Worm (Caenorhabditis elegans): ENCODE data around the gene R04B3.1.

Gene R04B3.1

ce11 chrX:2459793-2460192 is 11.4 kb downstream of the R04B3.1 start, which contains the start of gene fox-1:
fox-1 (minus strand) TSS chrX:2459893.
- TF ChIP-seq lin-13 (GFP tag; optimal IDR thresholded peaks at IDR 0.05) (no peak), Y105C5A.15 (GFP tag; IDR thresholded peaks at IDR 0.05) (no peak), aly-2 (tag; optimal IDR thresholded peaks at IDR 0.05) (no peak), ceh-28 (tag; optimal IDR thresholded peaks at IDR 0.05) (no peak), unc-130 (GFP tag; optimal IDR thresholded peaks at IDR 0.05) (no peak), ZK337.2 (GFP tag; IDR thresholded peaks at IDR 0.05) (no peak), php-3 (GFP tag; IDR thresholded peaks at IDR 0.05) (no peak), snpc-1.2 (GFP tag; IDR thresholded peaks at IDR 0.05) (no peak), mxl-2 (GFP tag; conservative IDR thresholded peaks at IDR 0.05) (no peak), Y75B8A.6 (GFP tag; IDR thresholded peaks at IDR 0.05) (no peak), mes-2 (tag; optimal IDR thresholded peaks at IDR 0.05; ENCODE audit: poor library complexity, severe bottlenecking) (no peak)

DNA sequence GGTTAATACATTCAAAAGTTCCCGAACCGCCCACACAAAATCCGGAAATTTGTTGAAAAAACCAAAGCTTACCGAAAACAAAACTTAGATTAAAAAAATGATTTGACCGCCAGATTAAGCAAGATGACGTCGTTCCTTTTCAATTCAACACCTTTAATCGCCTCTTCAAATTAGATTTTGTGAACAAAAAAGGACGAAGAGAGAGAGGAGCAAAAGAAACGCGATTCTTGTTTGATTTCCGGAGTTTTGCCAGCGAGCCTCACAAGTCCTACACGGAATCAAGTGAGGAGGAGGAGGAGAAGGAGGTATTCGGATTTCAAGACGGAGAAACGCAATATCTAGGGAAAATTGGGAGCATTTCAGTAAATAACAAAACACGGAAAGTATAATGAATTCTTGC is 13.7 kb downstream of the R04B3.1 start:
- TF ChIP-seq fkh-10 (GFP tag; optimal IDR thresholded peaks at IDR 0.05) (peak; percentile 83), aha-1 (tag) (peak; percentile 14), dpl-1 (GFP tag; optimal IDR thresholded peaks at IDR 0.05) (no peak)

DNA sequence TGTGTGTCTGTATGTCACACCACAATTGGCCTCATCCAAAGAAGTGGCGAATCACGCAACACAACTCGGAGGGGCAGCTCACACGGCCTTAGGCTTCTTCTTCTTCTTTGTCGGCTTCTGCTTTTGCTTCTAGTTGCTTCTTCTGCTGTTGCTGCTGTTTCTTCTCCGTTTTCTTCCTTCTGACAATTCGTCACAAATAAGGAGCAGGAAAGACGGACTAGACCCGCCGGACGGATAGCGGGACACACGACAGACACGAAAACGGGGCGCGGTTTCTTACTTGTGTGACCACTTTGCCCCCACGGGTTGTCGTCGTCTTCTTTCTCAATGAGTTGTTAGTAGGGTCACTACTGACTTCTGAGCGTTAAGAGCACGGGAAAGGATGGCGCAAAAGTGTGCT is 15.1 kb downstream of the R04B3.1 start:
- TF ChIP-seq aha-1 (tag) (peak; percentile 77), cey-2 (tag; optimal IDR thresholded peaks at IDR 0.05; ENCODE audit: borderline replicate concordance, insufficient read depth) (no peak), hlh-30 (tag; optimal IDR thresholded peaks at IDR 0.05; ENCODE audit: insufficient read depth) (peak; percentile 11)

DNA sequence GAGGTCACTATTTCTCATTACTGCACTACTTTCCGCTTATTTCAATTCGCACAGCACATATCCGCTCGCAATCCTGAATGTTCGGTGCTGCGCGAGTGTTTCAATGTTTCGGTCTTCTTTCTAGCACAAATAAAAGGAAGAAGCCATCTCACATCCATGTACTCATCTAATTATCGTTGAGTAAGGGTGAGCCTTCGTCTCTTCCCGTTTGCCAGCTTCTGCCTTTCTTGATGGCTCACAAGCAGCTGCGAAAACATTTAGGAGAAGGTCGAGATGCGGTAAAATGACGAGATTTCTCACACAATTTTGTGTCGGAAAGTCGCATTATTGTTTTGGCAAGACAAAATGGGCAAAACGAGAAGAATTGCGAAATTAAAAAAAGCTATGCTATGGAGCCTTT is 16.3 kb downstream of the R04B3.1 start:
- TF ChIP-seq dmd-8 (GFP tag; IDR thresholded peaks at IDR 0.05) = no peak
- TF ChIP-seq fkh-10 (GFP tag; optimal IDR thresholded peaks at IDR 0.05) = peak; percentile 69
- no peak for TF ChIP-seq daf-16 (GFP tag; optimal IDR thresholded peaks at IDR 0.05)
- TF ChIP-seq daf-16 (tag; optimal IDR thresholded peaks at IDR 0.05) = no peak

ce11 chrX:2452716-2453115 is 18.5 kb downstream of the R04B3.1 start:
- TF ChIP-seq tra-1 (GFP tag; IDR thresholded peaks at IDR 0.05) (no peak), egl-43 (GFP tag; IDR thresholded peaks at IDR 0.05) (no peak), spr-3 (GFP tag; optimal IDR thresholded peaks at IDR 0.05) (no peak), nhr-11 (tag; optimal IDR thresholded peaks at IDR 0.05) (no peak), nhr-77 (tag; optimal IDR thresholded peaks at IDR 0.05) (no peak), Y75B8A.6 (GFP tag; IDR thresholded peaks at IDR 0.05) (no peak), unc-130 (GFP tag; optimal IDR thresholded peaks at IDR 0.05) (no peak), ceh-82 (tag; optimal IDR thresholded peaks at IDR 0.05) (no peak), attf-4 (tag; optimal IDR thresholded peaks at IDR 0.05) (no peak), ceh-62 (tag; optimal IDR thresholded peaks at IDR 0.05) (no peak), lin-15B (tag; optimal IDR thresholded peaks at IDR 0.05) (no peak), ama-1 (optimal IDR thresholded peaks at IDR 0.05) (no peak), zag-1 (tag; optimal IDR thresholded peaks at IDR 0.05) (no peak), mdl-1 (tag; optimal IDR thresholded peaks at IDR 0.05) (no peak), ceh-44 (GFP tag; IDR thresholded peaks at IDR 0.05) (no peak)

ce11 chrX:2452297-2452696 is 18.9 kb downstream of the R04B3.1 start:
- TF ChIP-seq daf-16 (GFP tag; optimal IDR thresholded peaks at IDR 0.05) = no peak
- TF ChIP-seq daf-16 (tag; optimal IDR thresholded peaks at IDR 0.05) = no peak
- peak; percentile 14 for TF ChIP-seq hlh-11 (tag; optimal IDR thresholded peaks at IDR 0.05)

Measured in whole organism, L4 larva.